Worm (Caenorhabditis elegans): ENCODE results near the gene trpa-1.

ce11 chrIV:11822454-11822853 lies 41.9 kb upstream of the trpa-1 start:
- TF ChIP-seq hlh-30 (tag; optimal IDR thresholded peaks at IDR 0.05; ENCODE audit: insufficient read depth) (no peak), fkh-6 (tag; optimal IDR thresholded peaks at IDR 0.05) (no peak), sox-4 (tag; optimal IDR thresholded peaks at IDR 0.05) (no peak), pha-4 (tag; optimal IDR thresholded peaks at IDR 0.05) (no peak), unc-55 (GFP tag; optimal IDR thresholded peaks at IDR 0.05) (no peak), ceh-31 (tag; optimal IDR thresholded peaks at IDR 0.05) (no peak), fkh-10 (GFP tag; optimal IDR thresholded peaks at IDR 0.05) (no peak), ttx-3 (tag; optimal IDR thresholded peaks at IDR 0.05) (no peak), F13H6.1 (tag; optimal IDR thresholded peaks at IDR 0.05) (no peak), unc-86 (tag; optimal IDR thresholded peaks at IDR 0.05) (no peak), ceh-18 (tag; optimal IDR thresholded peaks at IDR 0.05) (no peak), nhr-11 (tag; optimal IDR thresholded peaks at IDR 0.05) (no peak), rnt-1 (tag; optimal IDR thresholded peaks at IDR 0.05) (no peak), pqm-1 (tag; optimal IDR thresholded peaks at IDR 0.05) (no peak)

Measured in whole organism, late embryonic.